Fruit fly (Drosophila melanogaster) whole organism, prepupa: Measurements from ENCODE around the gene CG13084.

Source experiments
- CG16779 ChIP-seq: fragments of 200-800 bp; sonication (Bioruptor generic); optimal IDR thresholded peaks from 3 replicates; lab custom pipeline; 2017; ENCODE audit warnings: missing biosample characterization, mild to moderate bottlenecking, missing genetic modification characterization
- CG8319 ChIP-seq: fragments of 200-800 bp; sonication (Bioruptor generic); optimal IDR thresholded peaks from 3 replicates; lab custom pipeline; 2016; ENCODE audit warnings: missing biosample characterization, missing genetic modification characterization
- Met ChIP-seq: fragments of 200-800 bp; sonication (Bioruptor generic); optimal IDR thresholded peaks from 3 replicates; lab custom pipeline; 2016; ENCODE audit warnings: missing biosample characterization, missing genetic modification characterization
- acj6 ChIP-seq: fragments of 200-800 bp; sonication (Bioruptor generic); optimal IDR thresholded peaks from 3 replicates; lab custom pipeline; 2016; ENCODE audit warnings: missing biosample characterization, missing genetic modification characterization
- dac ChIP-seq: fragments of 200-800 bp; sonication (Bioruptor generic); optimal IDR thresholded peaks from 2 replicates; lab custom pipeline; 2017; ENCODE audit warnings: missing biosample characterization, mild to moderate bottlenecking, missing genetic modification characterization

DNA sequence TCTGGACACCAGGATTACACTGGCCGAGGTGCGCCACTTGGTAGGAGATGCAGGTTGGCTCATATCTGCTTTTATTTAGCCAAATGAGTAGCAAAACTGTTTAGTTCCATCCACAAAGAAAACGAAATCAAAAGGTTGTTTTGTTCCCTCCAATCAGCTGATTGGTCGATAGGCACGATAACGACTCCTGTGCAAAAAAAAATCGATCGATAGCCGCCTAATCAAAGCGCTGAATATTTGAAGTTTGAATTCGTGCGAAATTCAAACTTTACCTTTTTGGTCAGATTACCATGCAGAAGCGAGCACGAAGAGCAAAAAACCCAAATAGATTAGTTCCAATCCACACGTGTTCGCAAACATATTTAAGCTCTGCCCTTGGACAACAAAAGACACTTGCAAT, at the start of gene CG13084, which contains the start of gene CG10195:
- TF ChIP-seq CG8319 (GFP tag; lab: Kevin White, UChicago) (no peak), Met (GFP tag; lab: Kevin White, UChicago) (no peak), acj6 (GFP tag; lab: Kevin White, UChicago) (no peak), CG16779 (no peak), dac (GFP tag; lab: Kevin White, UChicago) (no peak)
